Worm (Caenorhabditis elegans): ENCODE measurements around the gene oxy-4.

oxy-4 gene

DNA sequence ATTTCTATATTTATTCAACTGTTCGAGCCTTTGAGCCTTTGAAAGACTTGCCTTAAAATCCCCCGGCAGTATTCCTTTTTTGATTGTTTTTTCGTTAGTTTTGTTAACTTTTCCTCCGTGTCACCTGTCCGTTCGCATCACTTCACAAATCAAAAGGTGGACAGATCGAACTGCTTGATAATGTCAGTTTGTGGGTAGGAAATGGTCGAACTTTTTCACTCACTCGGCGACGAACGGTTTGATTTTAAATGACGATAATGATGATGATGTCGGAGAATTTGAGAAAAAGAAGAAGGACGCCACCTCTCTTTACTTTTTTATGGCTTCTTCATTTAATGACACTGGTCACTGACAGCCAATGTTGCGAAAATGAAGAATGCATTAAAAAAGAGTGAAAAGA lies 39.5 kb downstream of the oxy-4 start:
- TF ChIP-seq ceh-36 (tag; optimal IDR thresholded peaks at IDR 0.05) (no peak), B0310.2 (tag; optimal IDR thresholded peaks at IDR 0.05) (no peak), tbx-37 (GFP tag; conservative IDR thresholded peaks at IDR 0.05) (no peak), ceh-13 (GFP tag; optimal IDR thresholded peaks at IDR 0.05) (no peak), ets-7 (tag; optimal IDR thresholded peaks at IDR 0.05) (no peak), flt-1 (GFP tag; IDR thresholded peaks at IDR 0.05) (no peak), aly-1 (tag; optimal IDR thresholded peaks at IDR 0.05) (no peak), scrt-1 (GFP tag; IDR thresholded peaks at IDR 0.05) (no peak), F13C5.2 (tag; optimal IDR thresholded peaks at IDR 0.05) (no peak), tbx-11 (GFP tag; IDR thresholded peaks at IDR 0.05) (no peak), pes-1 (GFP tag; IDR thresholded peaks at IDR 0.05) (no peak), tra-4 (tag; optimal IDR thresholded peaks at IDR 0.05) (no peak), sea-1 (GFP tag; conservative IDR thresholded peaks at IDR 0.05) (no peak)

DNA sequence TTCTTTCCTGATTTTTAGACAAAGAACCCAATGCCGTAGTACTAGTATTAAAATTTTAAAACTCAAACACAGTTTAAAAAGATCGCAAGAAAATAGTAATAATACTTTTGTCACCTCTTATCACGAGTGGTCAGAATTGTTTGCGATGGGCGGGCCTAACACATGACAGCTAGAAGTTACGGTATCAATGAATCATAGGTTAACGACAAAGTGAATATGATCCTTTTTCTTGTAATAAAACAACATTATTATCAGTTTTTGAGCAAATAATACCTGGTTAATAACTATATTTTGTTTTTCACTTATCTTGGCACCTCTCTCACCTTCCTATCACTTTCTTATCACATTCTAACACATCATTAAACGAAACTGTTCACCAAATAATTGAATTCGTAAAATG lies 45.6 kb downstream of the oxy-4 start:
- TF ChIP-seq flt-1 (GFP tag; IDR thresholded peaks at IDR 0.05): no peak
- TF ChIP-seq sea-1 (GFP tag; conservative IDR thresholded peaks at IDR 0.05): no peak
- no peak for TF ChIP-seq scrt-1 (GFP tag; IDR thresholded peaks at IDR 0.05)
- no peak for TF ChIP-seq hmbx-1 (tag; optimal IDR thresholded peaks at IDR 0.05)
- no peak for TF ChIP-seq F13C5.2 (tag; optimal IDR thresholded peaks at IDR 0.05)
- no peak for TF ChIP-seq aly-1 (tag; optimal IDR thresholded peaks at IDR 0.05)
- no peak for TF ChIP-seq pes-1 (GFP tag; IDR thresholded peaks at IDR 0.05)
- TF ChIP-seq B0310.2 (tag; optimal IDR thresholded peaks at IDR 0.05): no peak
- no peak for TF ChIP-seq ama-1 (optimal IDR thresholded peaks at IDR 0.05)
- TF ChIP-seq ets-7 (tag; optimal IDR thresholded peaks at IDR 0.05): no peak
- TF ChIP-seq tra-4 (tag; optimal IDR thresholded peaks at IDR 0.05): no peak
- no peak for TF ChIP-seq tbx-37 (GFP tag; conservative IDR thresholded peaks at IDR 0.05)
- no peak for TF ChIP-seq hmg-4 (GFP tag; optimal IDR thresholded peaks at IDR 0.05)
- TF ChIP-seq ceh-13 (GFP tag; optimal IDR thresholded peaks at IDR 0.05): no peak
- TF ChIP-seq ceh-36 (tag; optimal IDR thresholded peaks at IDR 0.05): no peak
- no peak for TF ChIP-seq tbx-11 (GFP tag; IDR thresholded peaks at IDR 0.05)
- no peak for TF ChIP-seq hnd-1 (tag; optimal IDR thresholded peaks at IDR 0.05)

DNA sequence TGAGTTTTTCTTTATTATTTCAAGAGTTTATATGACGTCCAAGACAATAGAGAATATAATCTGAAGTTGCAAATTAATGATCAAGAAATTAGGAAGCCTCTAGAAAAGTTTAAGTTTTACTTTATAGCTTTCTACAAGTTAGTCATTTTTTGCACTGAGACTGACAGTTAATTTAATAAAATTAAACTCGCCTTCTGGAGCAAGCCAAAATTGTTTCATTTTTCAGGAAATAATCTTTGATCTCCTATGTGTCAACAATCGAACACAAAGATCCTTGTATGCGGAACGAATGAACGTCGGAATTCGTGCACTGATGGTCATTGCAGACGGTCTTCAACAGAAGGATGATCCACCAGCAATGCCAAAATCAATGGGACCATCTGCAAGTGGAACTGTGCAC lies 46.2 kb downstream of the oxy-4 start:
- no peak for TF ChIP-seq sea-1 (GFP tag; conservative IDR thresholded peaks at IDR 0.05)
- no peak for TF ChIP-seq hnd-1 (tag; optimal IDR thresholded peaks at IDR 0.05)
- no peak for TF ChIP-seq ceh-36 (tag; optimal IDR thresholded peaks at IDR 0.05)
- no peak for TF ChIP-seq tbx-37 (GFP tag; conservative IDR thresholded peaks at IDR 0.05)
- no peak for TF ChIP-seq ceh-13 (GFP tag; optimal IDR thresholded peaks at IDR 0.05)
- no peak for TF ChIP-seq tra-4 (tag; optimal IDR thresholded peaks at IDR 0.05)
- no peak for TF ChIP-seq pes-1 (GFP tag; IDR thresholded peaks at IDR 0.05)
- no peak for TF ChIP-seq aly-1 (tag; optimal IDR thresholded peaks at IDR 0.05)
- no peak for TF ChIP-seq B0310.2 (tag; optimal IDR thresholded peaks at IDR 0.05)
- TF ChIP-seq scrt-1 (GFP tag; IDR thresholded peaks at IDR 0.05): no peak
- no peak for TF ChIP-seq ama-1 (optimal IDR thresholded peaks at IDR 0.05)
- no peak for TF ChIP-seq ets-7 (tag; optimal IDR thresholded peaks at IDR 0.05)
- TF ChIP-seq hmg-4 (GFP tag; optimal IDR thresholded peaks at IDR 0.05): no peak
- TF ChIP-seq tbx-11 (GFP tag; IDR thresholded peaks at IDR 0.05): no peak
- no peak for TF ChIP-seq flt-1 (GFP tag; IDR thresholded peaks at IDR 0.05)
- TF ChIP-seq hmbx-1 (tag; optimal IDR thresholded peaks at IDR 0.05): no peak
- no peak for TF ChIP-seq F13C5.2 (tag; optimal IDR thresholded peaks at IDR 0.05)

DNA sequence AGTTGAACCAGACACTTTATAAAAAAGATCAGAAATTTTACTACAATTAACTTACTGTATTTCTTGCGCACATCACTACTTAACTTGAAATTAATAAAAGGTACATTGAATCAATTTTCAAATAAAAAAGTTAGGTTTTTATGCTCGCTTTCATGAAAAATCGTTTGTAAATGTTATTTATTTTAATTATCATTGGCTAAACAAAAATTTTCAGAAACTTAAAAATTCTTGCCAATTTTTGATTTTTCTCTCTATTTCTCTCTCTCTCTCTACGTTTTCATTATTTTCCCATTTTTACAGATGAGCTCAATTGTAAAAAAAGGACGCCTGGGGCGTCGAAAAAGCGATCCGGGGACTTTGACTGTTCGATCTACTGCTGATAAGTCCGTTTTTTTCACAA lies 49.2 kb downstream of the oxy-4 start, which contains the start of gene sax-2:
Gene sax-2, plus strand, starts transcription at position 301 of the 400 bp plus-strand sequence.
- TF ChIP-seq ceh-13 (GFP tag; optimal IDR thresholded peaks at IDR 0.05) (no peak), tbx-11 (GFP tag; IDR thresholded peaks at IDR 0.05) (no peak), scrt-1 (GFP tag; IDR thresholded peaks at IDR 0.05) (no peak), flt-1 (GFP tag; IDR thresholded peaks at IDR 0.05) (no peak), tbx-37 (GFP tag; conservative IDR thresholded peaks at IDR 0.05) (no peak), tra-4 (tag; optimal IDR thresholded peaks at IDR 0.05) (no peak)

DNA sequence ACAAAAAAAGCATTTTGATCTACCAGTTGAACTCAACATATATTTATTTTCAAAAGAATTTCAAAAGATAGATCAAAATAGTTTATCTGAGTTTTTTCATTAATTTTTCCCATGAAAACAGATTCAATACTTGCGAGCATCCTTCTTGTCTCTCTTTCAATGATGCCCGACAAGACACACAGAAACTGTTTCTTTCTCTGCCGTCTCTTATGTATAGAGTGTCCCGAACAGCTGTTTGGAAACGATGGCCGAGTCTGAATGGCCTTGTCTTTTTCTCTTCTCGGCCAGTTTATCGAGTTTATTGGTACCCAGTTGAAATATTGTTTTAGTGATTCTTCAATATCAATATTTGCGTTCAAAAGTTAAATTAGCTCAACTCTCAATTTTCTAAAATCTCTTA lies 49.8 kb downstream of the oxy-4 start:
- TF ChIP-seq pes-1 (GFP tag; IDR thresholded peaks at IDR 0.05) (no peak), ceh-36 (tag; optimal IDR thresholded peaks at IDR 0.05) (no peak), hnd-1 (tag; optimal IDR thresholded peaks at IDR 0.05) (no peak), aly-1 (tag; optimal IDR thresholded peaks at IDR 0.05) (no peak), ets-7 (tag; optimal IDR thresholded peaks at IDR 0.05) (no peak), ceh-13 (GFP tag; optimal IDR thresholded peaks at IDR 0.05) (no peak), sea-1 (GFP tag; conservative IDR thresholded peaks at IDR 0.05) (no peak), tbx-37 (GFP tag; conservative IDR thresholded peaks at IDR 0.05) (no peak), hmbx-1 (tag; optimal IDR thresholded peaks at IDR 0.05) (no peak), flt-1 (GFP tag; IDR thresholded peaks at IDR 0.05) (no peak), tbx-11 (GFP tag; IDR thresholded peaks at IDR 0.05) (no peak), scrt-1 (GFP tag; IDR thresholded peaks at IDR 0.05) (no peak), tra-4 (tag; optimal IDR thresholded peaks at IDR 0.05) (no peak), B0310.2 (tag; optimal IDR thresholded peaks at IDR 0.05) (no peak), ama-1 (optimal IDR thresholded peaks at IDR 0.05) (no peak), hmg-4 (GFP tag; optimal IDR thresholded peaks at IDR 0.05) (peak; percentile 53), F13C5.2 (tag; optimal IDR thresholded peaks at IDR 0.05) (peak; percentile 32)

- no peak for TF ChIP-seq B0310.2 (tag; optimal IDR thresholded peaks at IDR 0.05)
- peak; percentile 74 for TF ChIP-seq aly-1 (tag; optimal IDR thresholded peaks at IDR 0.05)
- TF ChIP-seq flt-1 (GFP tag; IDR thresholded peaks at IDR 0.05): 0 out of 2 replicates have a peak, but pooled peaks have one; percentile 5
Observed at ce11 chrIII:5107959-5108358, 50.6 kb downstream of the oxy-4 start.

DNA sequence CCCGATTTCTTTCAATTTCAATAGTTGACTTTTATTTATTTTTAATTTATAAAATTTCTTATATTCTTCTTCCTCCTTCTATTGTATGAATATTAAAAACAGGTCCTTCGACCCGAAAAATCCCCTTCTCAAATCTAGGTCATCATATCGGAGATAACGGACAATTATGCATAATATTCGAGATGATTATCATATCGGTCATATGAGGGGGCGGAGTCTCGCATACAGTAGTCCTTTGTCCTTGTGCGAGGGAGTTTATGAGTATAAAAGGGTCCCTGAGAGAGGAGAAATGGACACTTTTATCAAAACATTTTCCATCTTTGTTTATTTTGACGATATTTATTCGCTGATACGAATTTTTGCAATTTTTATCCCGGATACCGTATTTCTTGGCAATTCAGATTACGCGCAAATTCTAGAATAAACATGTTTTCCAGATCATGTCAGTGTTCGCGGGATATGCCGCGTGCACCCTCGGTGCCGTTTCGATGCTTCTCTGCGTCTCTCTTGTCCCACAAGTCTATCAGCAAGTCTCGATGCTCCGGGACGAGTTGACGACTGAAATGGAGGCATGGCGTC lies 51.6 kb downstream of the oxy-4 start, which contains the start of gene dpy-17:
Gene dpy-17, plus strand, starts transcription at position 438 of the 579 bp plus-strand sequence.
- no peak for TF ChIP-seq hnd-1 (tag; optimal IDR thresholded peaks at IDR 0.05)
- peak; percentile 54 for TF ChIP-seq hmg-4 (GFP tag; optimal IDR thresholded peaks at IDR 0.05)
- TF ChIP-seq hmbx-1 (tag; optimal IDR thresholded peaks at IDR 0.05): no peak
- TF ChIP-seq B0310.2 (tag; optimal IDR thresholded peaks at IDR 0.05): no peak
- TF ChIP-seq ceh-13 (GFP tag; optimal IDR thresholded peaks at IDR 0.05): no peak
- TF ChIP-seq scrt-1 (GFP tag; IDR thresholded peaks at IDR 0.05): 0 out of 2 replicates have a peak, but pooled peaks have one; percentile 42
- no peak for TF ChIP-seq F13C5.2 (tag; optimal IDR thresholded peaks at IDR 0.05)
- no peak for TF ChIP-seq tbx-37 (GFP tag; conservative IDR thresholded peaks at IDR 0.05)
- no peak for TF ChIP-seq tbx-11 (GFP tag; IDR thresholded peaks at IDR 0.05)
- TF ChIP-seq ama-1 (optimal IDR thresholded peaks at IDR 0.05): peak; percentile 71
- no peak for TF ChIP-seq aly-1 (tag; optimal IDR thresholded peaks at IDR 0.05)
- no peak for TF ChIP-seq ets-7 (tag; optimal IDR thresholded peaks at IDR 0.05)
- TF ChIP-seq flt-1 (GFP tag; IDR thresholded peaks at IDR 0.05): no peak
- peak; percentile 17 for TF ChIP-seq ceh-36 (tag; optimal IDR thresholded peaks at IDR 0.05)
- TF ChIP-seq pes-1 (GFP tag; IDR thresholded peaks at IDR 0.05): no peak
- no peak for TF ChIP-seq tra-4 (tag; optimal IDR thresholded peaks at IDR 0.05)
- 0 out of 2 replicates have a peak, but pooled peaks have one; percentile 20 for TF ChIP-seq sea-1 (GFP tag; conservative IDR thresholded peaks at IDR 0.05)
